Worm (Caenorhabditis elegans) whole organism, L4/young adult: ENCODE results near the gene hpo-28.

ENCODE experiments used
- W03F9.2 ChIP-seq: fragments of 150-350 bp; optimal IDR thresholded peaks from 2 replicates; lab custom pipeline; 2014; ENCODE audit warnings: missing biosample characterization, missing genetic modification characterization
- dao-5 ChIP-seq: sonication (generic microtip); optimal IDR thresholded peaks from 2 replicates; lab custom pipeline; 2016; ENCODE audit warnings: missing genotype, missing genetic modification characterization, moderate library complexity, missing compliant biosample characterization
- him-1 ChIP-seq: sonication (generic microtip); optimal IDR thresholded peaks from 2 replicates; lab custom pipeline; 2016; ENCODE audit warnings: missing genotype, missing genetic modification reagents, missing genetic modification characterization, missing compliant biosample characterization

DNA sequence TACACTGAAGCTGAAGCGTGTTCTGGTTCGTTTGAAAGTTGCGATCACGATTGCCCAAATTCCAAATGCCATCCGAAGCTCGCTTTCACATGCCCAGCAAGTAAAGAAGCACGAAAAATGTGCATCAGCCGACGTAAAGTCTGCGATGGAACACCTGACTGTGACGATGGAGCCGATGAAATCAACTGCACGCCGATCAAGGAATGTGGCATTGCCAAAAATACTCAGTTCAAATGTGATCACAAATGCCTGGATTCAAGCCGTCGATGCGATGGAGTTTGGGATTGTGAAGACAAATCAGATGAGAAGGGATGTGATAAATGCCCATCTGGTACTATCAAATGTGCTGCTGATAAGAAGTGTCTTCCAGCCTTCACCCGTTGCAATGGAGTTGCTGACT is 20.2 kb upstream of the hpo-28 start:
- TF ChIP-seq W03F9.2 (tag; lab: Kevin White, UChicago): no peak
- no peak for TF ChIP-seq dao-5
- TF ChIP-seq him-1 (tag; lab: Kevin White, UChicago): no peak
